Worm (Caenorhabditis elegans) whole organism, L3 larva: ENCODE measurements around the gene W06D11.2.

Experiments used
- lin-39 ChIP-seq: fragments of 150-350 bp; optimal IDR thresholded peaks from 2 replicates; lab custom pipeline; 2018; ENCODE audit warnings: missing biosample characterization, missing genetic modification reagents, missing genetic modification characterization
- tbx-2 ChIP-seq: sonication (generic microtip); optimal IDR thresholded peaks from 2 replicates; lab custom pipeline; 2016; ENCODE audit warnings: mild to moderate bottlenecking, missing genetic modification characterization, missing compliant biosample characterization

DNA sequence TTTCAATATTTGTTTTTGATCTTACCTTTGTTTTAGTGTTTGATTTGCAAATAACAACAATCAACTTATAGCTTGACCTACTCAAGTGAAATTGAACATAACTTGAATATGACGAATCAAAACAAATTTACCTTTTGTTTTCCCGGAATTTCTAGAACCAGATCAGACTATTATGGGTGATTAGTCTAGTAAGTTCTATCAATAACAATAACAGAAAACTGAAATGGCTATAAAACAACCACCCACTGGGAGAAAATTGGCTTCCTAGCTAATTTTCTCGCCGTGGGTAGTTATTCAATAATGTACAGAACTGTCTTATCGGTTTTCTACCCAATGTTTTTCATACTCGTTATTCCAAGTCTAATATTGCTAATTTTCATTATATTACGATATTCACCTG, 32.1 kb upstream of the W06D11.2 start, which contains the start of gene srd-45:
- TF ChIP-seq tbx-2 (tag; lab: Kevin White, UChicago): no peak
- TF ChIP-seq lin-39 (tag; lab: Kevin White, UChicago): no peak
